Fruit fly (Drosophila melanogaster): ENCODE results near the gene CG6574.

- no peak for TF ChIP-seq CG8478 (optimal IDR thresholded peaks at IDR 0.05)
- peak; percentile 80 for TF ChIP-seq Dll (optimal IDR thresholded peaks at IDR 0.05)
- TF ChIP-seq psq (optimal IDR thresholded peaks at IDR 0.05) = no peak
- no peak for TF ChIP-seq EcR (GFP tag; optimal IDR thresholded peaks at IDR 0.05)
- TF ChIP-seq usp (GFP tag; optimal IDR thresholded peaks at IDR 0.05) = no peak
Observed at dm6 chr3R:10888633-10889519, 26.1 kb upstream of the CG6574 start.
